Fruit fly (Drosophila melanogaster) whole organism, prepupa: ENCODE results near the gene uif.

Experiments
- CG15336 ChIP-seq: fragments of 200-800 bp; sonication (Bioruptor generic); IDR thresholded peaks from 2 replicates; pipeline ENCODE4 v1.3.6; 2022; ENCODE audit warnings: missing biosample characterization, missing genetic modification characterization
- CG8319 ChIP-seq: fragments of 200-800 bp; sonication (Bioruptor generic); optimal IDR thresholded peaks from 3 replicates; lab custom pipeline; 2016; ENCODE audit warnings: missing biosample characterization, missing genetic modification characterization
- Sox15 ChIP-seq: fragments of 200-800 bp; sonication (Bioruptor generic); optimal IDR thresholded peaks from 3 replicates; lab custom pipeline; 2016; ENCODE audit warnings: missing biosample characterization, missing genetic modification characterization

DNA sequence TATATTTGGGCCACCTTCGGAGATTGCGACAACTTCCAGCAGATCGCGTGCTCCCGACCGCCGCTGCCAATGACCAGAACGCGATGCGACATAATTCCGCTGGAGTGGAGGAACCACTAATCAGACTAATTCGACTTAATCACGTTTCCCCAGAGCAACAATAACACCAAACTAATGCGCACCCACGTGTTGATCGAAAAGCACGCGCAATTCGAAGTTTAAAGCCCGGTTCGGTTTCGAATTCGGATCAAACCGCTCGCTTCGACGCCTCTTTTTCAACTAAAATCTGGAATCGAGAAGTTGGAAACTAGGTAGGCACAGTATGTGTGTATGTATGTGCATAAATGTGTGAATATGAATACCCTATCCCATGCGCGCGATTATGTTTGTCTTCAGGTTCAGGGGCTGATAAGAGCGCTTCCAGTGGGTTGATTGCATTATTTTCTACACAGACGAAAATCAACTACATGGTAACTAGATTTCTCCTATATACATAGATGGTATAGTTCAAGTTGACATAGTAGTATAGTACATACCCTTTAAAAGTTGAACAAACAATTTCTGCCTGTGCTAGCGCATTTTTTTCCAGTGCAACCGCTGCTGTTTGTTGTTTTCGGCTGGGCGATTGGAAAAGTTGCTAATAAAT is 13.6 kb upstream of the uif start, which contains the start of gene Gart:
- TF ChIP-seq CG15336 (GFP tag; lab: Robert Waterston, UW) (peak; percentile 65), CG8319 (GFP tag; lab: Kevin White, UChicago) (no peak), Sox15 (peak; percentile 59)
